Worm (Caenorhabditis elegans): ENCODE results near the gene skr-5.

skr-5 gene

ce11 chrV:17352827-17353373 is 5.2 kb downstream of the skr-5 start, which contains the start of the genes fbxa-134 and F47H4.2:
Gene fbxa-134 (minus strand): TSS chrV:17352870.
Gene F47H4.2 (plus strand): TSS chrV:17353323.
- TF ChIP-seq crh-2 (tag; optimal IDR thresholded peaks at IDR 0.05) (peak; percentile 43), nhr-21 (tag; optimal IDR thresholded peaks at IDR 0.05) (no peak), nhr-237 (tag; optimal IDR thresholded peaks at IDR 0.05) (no peak), skn-1 (tag; optimal IDR thresholded peaks at IDR 0.05) (peak; percentile 76), lin-11 (tag; optimal IDR thresholded peaks at IDR 0.05) (no peak), fos-1 (tag; optimal IDR thresholded peaks at IDR 0.05) (peak; percentile 79), sma-9 (GFP tag; optimal IDR thresholded peaks at IDR 0.05) (peak; percentile 18), sma-9 (tag; optimal IDR thresholded peaks at IDR 0.05) (no peak), elt-3 (tag; optimal IDR thresholded peaks at IDR 0.05) (no peak), gmeb-1 (tag; optimal IDR thresholded peaks at IDR 0.05) (peak; percentile 3)

DNA sequence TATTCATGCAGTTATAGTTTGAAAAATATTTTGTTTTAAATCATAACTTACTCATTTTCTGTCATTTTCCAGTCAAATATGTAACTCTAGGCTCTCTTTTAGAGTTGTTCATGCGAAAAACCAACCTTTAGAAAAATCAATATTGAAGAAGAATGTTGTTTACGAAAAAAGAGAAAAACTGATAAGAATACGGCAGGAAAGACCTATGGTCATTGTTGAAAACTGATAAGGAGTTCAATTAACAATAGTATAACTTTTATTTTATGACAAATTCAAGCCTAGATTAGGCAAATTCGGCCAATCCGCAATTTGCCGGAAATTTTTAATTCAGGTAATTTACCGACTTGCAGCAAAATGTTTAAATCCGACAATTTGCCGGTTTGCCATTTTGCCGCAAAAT is 28.9 kb downstream of the skr-5 start, which contains the start of gene Y20C6A.1:
Gene Y20C6A.1, minus strand, starts transcription at position 107 of the 400 bp plus-strand sequence.
- no peak for TF ChIP-seq mbf-1 (tag; optimal IDR thresholded peaks at IDR 0.05)
- no peak for TF ChIP-seq blmp-1 (tag; optimal IDR thresholded peaks at IDR 0.05; ENCODE audit: insufficient read depth)
- peak; percentile 50 for TF ChIP-seq fos-1 (tag; optimal IDR thresholded peaks at IDR 0.05)
- no peak for TF ChIP-seq nhr-237 (tag; optimal IDR thresholded peaks at IDR 0.05)

DNA sequence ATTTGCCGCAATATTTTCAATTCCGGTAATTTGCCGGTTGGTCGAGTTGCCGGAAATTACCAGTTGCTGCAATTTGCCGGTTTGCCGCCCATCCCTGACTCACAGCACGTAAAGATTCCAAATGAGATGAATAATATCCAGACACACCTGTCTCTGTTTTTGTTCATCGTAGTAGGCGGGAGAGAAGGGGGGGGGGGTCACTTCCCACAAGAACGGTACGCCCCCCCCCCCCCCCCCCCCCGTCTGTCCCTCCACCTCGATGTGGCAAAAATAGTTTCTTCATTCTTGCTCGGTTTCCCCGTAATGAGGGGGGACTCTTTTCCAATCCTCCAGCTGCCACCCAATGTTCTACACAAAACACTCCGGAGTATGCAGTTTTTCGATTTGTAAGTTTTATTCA is 29.4 kb downstream of the skr-5 start, which contains the start of gene fbxb-7:
Gene fbxb-7, plus strand, starts transcription at position 267 of the 400 bp plus-strand sequence.
- TF ChIP-seq lsy-2 (tag; optimal IDR thresholded peaks at IDR 0.05), result no peak
- no peak for TF ChIP-seq aly-2 (tag; optimal IDR thresholded peaks at IDR 0.05)
- TF ChIP-seq R02D3.7 (tag; optimal IDR thresholded peaks at IDR 0.05), result no peak
- no peak for TF ChIP-seq nhr-25 (tag; optimal IDR thresholded peaks at IDR 0.05)
- TF ChIP-seq alr-1 (tag; optimal IDR thresholded peaks at IDR 0.05), result no peak
- TF ChIP-seq lin-13 (GFP tag; optimal IDR thresholded peaks at IDR 0.05), result no peak
- TF ChIP-seq ama-1 (optimal IDR thresholded peaks at IDR 0.05), result no peak
- TF ChIP-seq unc-39 (tag; optimal IDR thresholded peaks at IDR 0.05), result no peak
- TF ChIP-seq elt-1 (tag; optimal IDR thresholded peaks at IDR 0.05), result no peak
- no peak for TF ChIP-seq ceh-82 (tag; optimal IDR thresholded peaks at IDR 0.05)
- no peak for TF ChIP-seq snpc-4 (tag; optimal IDR thresholded peaks at IDR 0.05)
- no peak for TF ChIP-seq nhr-23 (tag; optimal IDR thresholded peaks at IDR 0.05)

- TF ChIP-seq elt-3 (tag; optimal IDR thresholded peaks at IDR 0.05) (no peak), nhr-25 (tag; optimal IDR thresholded peaks at IDR 0.05) (no peak), C34F6.9 (tag; optimal IDR thresholded peaks at IDR 0.05) (no peak)
Measured at ce11 chrV:17379932-17380331, 32.2 kb downstream of the skr-5 start, which contains the start of gene Y20C6A.4. Gene Y20C6A.4 (plus strand): TSS chrV:17380232.

DNA sequence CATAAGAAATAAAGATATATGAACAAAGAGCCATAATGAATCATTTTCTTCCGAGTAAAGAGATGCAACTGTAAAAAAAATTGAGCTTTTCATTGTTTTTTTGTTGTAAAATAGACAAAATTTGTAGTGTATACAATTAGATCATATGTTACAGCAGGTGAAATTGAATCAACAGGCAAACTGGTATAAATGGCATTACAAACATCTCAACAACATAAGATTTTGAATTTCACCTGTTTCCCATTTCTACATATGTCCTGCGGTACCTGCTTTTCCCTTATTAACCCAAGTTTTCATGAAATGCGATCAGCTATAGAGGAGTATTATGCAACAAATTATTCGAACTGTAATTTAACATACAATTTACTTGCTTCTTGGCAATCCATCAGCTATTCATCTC is 47.7 kb downstream of the skr-5 start, which contains the start of gene srh-120:
Gene srh-120, plus strand, starts transcription at position 301 of the 400 bp plus-strand sequence.
- TF ChIP-seq unc-62 (GFP tag; optimal IDR thresholded peaks at IDR 0.05), result no peak
- no peak for TF ChIP-seq elt-3 (tag; optimal IDR thresholded peaks at IDR 0.05)
- TF ChIP-seq ama-1 (optimal IDR thresholded peaks at IDR 0.05), result no peak
- no peak for TF ChIP-seq crh-2 (tag; optimal IDR thresholded peaks at IDR 0.05)
- no peak for TF ChIP-seq sma-3 (GFP tag; optimal IDR thresholded peaks at IDR 0.05)

Measured in whole organism, L2 larva.